Fruit fly (Drosophila melanogaster) whole organism, larva: ENCODE measurements around the gene Osi23.

Experiments
- noc ChIP-seq: fragments of 200-800 bp; sonication (Bioruptor generic); optimal IDR thresholded peaks from 3 replicates; lab custom pipeline; 2019; ENCODE audit warnings: missing biosample characterization, mild to moderate bottlenecking, missing genetic modification characterization, moderate library complexity

The Osi23 gene

DNA sequence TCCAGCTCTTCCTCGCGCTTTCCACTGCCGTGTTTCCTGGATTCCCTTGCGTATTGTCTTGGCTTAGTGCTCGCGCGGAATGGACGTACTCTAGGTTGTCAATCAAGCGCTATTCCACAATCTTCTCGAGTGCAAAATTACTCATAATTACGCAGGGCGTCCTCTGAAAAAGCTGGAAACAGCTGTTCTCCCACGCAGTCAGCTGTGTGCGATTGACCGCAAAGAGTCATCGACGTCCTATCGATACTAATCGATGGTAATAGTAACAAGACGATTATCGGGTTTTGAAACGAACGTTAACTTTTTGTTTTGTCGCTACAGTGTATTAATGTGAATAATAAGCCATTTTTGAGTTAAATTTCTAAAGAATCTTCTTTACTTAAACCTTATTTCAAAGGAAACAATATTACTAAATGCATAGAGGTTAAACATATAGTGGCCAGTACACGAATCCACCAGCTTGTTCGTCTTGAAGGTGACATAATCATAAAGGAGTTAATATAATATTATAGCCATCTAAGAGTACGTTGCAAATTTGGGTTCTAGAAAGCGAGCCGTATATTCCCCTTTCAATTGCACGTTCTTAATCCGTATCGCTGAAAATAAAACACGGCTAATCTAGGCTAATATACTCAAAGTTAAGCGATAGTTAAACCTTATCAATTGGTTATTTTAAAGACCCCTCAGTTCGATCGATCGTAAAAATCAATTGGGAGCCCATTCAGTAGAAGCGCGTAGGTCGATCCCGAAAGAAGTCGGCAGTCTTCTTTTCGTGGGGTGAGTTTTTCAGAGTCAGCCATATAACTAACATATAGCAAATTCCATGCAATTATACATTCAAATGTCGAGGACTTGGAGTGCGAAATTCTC, 14.5 kb upstream of the Osi23 start, which contains the start of the genes CG2224 and CDase:
Gene CG2224 (minus strand): TSS at position 235 of the 870 bp plus-strand sequence.
Gene CDase (plus strand): TSS at position 456 of the 870 bp plus-strand sequence.
- no peak for TF ChIP-seq noc (tag; lab: Kevin White, UChicago)

DNA sequence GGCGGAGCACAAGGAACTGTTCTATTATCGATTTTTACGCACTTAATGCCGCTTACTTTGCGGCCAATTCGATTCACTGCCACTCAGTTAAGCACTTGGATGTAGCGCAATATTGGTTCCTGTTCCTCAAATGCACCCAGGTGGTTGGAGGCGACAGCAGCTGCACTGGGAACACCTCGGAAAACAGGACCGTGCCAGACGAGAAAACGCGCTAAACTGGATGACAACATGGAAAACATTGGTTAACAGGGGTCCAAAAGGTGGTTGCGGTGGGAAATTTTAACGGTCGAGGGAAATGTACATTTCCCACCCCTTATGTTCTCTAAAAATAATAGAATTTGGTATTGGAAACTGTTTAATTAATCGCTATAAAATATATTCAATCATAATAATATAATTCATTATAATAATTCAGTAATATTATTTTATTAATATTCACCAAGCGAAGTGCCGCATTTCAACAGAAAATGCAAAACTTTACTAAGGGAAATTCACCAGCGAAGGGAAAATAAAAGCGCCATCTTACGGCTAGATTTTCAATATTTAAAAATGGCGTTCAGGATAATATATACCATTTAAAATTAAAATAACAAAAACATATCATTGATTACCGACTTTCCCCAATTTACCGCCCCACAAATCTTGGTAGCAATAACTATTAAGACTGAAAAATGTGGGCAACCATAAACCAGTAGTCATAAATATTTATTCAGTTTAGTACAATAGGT, 11.1 kb upstream of the Osi23 start, which contains the start of gene aralar1:
Gene aralar1 (minus strand): TSS at position 51 of the 728 bp plus-strand sequence.
- TF ChIP-seq noc (tag; lab: Kevin White, UChicago): no peak

DNA sequence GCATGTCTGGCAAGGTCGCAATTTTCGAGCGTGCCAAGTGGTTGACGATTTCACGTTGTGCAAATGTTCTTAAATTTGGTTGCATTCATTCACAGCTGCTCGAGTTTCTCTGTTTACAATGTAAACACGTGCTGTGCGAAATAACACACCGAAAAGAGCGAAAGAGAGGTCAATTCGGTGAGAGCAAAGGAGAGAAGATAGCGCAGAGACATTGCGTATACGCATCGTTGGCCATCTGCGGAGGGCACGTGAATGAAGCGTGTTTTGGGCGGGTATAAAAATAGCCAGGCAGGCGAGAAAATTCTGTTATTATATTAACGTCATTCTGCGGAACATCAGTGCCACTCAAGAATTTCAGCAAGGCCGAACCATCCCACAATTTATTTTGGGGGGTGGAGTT, 9.6 kb upstream of the Osi23 start:
- TF ChIP-seq noc (tag; lab: Kevin White, UChicago): no peak

DNA sequence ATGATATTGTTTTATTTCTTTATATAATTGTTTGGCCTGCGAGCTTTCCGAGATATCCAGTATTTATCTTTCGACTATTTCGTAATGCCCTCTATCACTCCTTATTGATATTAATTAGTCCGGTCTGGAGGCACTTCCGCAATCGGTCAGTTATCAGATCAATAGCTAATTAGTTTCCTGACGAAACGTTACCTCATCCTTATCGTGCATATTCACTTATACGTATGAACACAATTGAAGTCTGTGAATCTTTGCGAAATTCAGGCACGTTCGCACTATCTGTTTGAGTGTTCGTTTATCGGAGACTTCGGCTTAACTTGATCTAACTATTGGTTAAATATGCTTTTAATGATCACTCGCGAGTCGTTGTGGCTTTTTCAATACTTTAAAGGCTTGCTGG, 8.4 kb upstream of the Osi23 start:
- no peak for TF ChIP-seq noc (tag; lab: Kevin White, UChicago)

DNA sequence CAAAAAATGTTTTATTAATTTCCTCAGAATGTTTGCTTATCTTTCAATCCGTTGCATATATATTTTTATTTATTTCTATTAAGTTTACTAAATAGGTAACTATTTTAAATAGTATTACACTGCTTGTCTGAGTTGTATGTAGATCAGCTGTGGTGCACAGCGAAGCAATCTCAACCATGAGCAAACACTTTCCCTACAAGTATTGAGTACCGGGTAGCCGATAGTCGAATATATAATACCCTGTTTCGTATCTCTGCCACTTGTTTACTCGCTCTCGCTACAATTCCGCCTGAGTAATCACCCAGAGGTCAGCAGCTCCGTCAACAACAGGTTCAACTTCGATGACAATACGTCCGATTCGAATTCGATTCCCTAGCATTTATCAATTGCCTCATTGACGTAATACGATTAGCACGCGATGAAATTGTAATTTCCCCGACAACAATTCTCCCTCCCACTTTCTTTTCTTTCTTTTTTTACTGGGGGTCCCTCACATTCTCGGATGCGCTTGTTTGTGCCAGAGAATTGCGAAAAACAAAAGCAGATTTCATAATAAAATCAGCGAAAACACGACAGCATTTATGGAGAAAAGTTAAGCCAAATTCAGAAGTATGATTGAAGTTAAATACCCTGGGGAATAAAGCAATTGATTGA, 6.0 kb upstream of the Osi23 start:
- TF ChIP-seq noc (tag; lab: Kevin White, UChicago): no peak

DNA sequence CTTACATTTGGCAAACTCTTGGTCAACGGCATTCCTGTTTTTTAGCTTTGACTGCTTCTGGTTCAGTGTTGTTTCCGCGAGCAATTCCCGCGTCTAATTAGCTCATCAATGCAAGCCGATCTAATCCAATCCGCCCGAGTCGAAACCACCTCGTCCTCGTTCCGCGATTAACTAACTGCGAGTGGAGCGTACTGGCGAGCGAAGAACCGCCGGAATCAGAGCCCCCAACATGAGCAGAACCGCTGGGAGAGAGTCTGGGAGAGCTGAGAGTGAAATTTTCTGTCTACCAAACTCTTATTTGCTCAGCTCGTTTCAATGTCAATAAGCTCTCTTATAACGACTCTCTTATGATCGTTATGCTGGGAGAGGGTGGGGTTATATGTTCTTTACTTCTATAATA, 5.4 kb upstream of the Osi23 start:
- TF ChIP-seq noc (tag; lab: Kevin White, UChicago): peak; percentile 56

DNA sequence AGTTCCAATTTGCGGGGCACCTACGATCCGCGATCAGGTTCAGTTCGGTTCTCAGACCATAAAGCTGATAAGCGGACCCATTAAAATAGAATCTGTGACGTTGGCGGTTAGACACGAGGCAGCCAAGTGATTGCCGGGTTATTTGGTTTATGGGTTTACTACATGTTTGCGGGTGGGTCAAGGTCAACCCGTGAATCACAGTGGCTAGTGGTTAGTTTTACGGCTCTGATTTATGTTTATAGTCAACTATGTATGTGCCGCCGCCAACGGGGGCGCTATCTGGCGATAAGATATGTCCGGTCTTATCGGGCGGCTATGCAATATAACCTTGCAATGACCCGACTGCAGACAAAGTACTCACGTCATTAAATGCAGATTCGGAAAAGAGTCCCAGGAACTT, 4.6 kb upstream of the Osi23 start:
- peak; percentile 70 for TF ChIP-seq noc (tag; lab: Kevin White, UChicago)

DNA sequence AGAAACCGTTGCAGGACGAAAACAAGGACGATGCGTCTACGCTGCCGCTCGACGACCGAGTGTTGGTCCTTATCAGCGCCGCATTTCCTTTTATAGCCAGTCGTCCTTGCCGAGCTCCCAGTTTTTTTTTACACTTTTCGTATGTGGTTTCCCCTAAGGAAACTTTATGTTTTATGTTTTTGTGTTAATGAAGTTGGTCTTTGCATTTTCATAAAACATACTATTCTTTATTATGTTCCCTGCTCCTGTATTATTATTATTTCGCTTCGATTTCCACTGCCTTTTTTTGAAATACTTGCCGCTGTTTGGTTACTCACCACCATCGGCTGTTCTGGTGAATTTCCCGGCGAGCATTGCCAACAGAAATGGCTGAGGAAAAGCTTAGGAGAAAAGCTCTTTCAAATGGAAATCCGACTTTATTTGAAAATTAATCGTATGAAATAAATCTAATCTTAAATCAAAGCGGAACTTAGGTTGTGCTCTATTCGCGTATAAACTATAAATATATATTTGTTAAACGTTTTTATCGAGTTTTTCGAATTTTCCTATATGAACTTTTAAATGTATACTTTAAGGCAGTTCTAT, 1.2 kb downstream of the Osi23 start, which contains the start of gene CG15537:
Gene CG15537 (minus strand): TSS at position 51 of the 585 bp plus-strand sequence.
- TF ChIP-seq noc (tag; lab: Kevin White, UChicago): no peak

DNA sequence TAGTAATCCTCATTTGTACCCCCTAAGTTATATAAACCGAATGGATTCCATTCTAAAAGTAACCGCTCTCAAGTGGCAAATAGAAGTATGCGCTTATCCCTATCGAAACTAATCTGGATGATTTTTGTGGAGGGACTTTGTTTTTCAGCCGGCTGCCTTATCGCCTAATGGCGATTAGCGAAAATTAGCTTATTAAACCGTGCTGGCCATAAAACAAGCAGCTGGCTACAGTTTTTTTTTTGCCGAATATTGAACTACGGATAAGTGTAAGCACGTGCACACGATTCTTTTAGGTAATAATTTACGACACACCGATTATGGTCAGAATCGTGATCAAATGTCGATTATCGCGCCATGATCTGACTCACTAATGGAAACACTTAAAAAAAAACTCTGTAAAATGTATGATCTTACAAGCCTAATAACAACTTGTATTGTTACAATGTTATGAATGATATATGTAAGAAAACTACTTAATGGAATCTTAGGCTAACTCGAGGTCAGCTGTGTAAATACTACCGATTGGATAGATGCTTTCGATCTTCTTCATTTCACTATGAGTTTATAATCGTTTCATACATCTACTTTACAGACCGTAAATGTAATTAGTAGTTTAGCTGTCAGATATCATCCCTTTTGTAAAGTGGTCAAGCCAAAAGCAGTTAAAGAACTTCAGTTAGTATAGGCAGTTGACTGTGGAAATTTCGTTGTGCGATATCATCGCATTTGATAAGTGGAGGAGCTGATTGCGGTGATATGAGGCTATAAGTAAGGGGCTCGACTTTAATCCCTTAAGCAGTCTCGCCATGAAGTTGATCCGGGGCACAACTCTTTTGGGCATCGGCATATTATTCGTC, 13.4 kb downstream of the Osi23 start, which contains the start of gene CG15534:
Gene CG15534 (plus strand): TSS at position 807 of the 857 bp plus-strand sequence.
- no peak for TF ChIP-seq noc (tag; lab: Kevin White, UChicago)

DNA sequence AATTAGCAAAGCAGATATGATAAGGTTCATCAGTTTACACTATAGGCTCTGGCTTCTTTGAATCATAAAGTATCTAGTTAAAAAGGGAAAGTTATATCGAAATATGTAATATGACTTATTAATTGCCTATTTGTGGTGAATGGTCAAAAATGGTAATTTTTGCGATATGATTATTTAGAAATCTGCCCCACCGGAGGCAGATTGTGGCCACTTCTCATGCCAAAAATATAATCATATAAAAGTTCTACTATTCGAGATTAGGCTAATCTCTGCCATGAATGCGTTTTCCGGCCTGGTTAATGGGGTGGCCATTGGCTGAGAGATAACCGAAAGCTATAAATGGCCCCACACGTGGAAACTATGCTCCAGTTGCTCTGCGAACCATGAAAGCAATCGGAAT, 16.4 kb downstream of the Osi23 start, which contains the start of gene CG15533:
Gene CG15533 (plus strand): TSS at position 362 of the 400 bp plus-strand sequence.
- no peak for TF ChIP-seq noc (tag; lab: Kevin White, UChicago)

DNA sequence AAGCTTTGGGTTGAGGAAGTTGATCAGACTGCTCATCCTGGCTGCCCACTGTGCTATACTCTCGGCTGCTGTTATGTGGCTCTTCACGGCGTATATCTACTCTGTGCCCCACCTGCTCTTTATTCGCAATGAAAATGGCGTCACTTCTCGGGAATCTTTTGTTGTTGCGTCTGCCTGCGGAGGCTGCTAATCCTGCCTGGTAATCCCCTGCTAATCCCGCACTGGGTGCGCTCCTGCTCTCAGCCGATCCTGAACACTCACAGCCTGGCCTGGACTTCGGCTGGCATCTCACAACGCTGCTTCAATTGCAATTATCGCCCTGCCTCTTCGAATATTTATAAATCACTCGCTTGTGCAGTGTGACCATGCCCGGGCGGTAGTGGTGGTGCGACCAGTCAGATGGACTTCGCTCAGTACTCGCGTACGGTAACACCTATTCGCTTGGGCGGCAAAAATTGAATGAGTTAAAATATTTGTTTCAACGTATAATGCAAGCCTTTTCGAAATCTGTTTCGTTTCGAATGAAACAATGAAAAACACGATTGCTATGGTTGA, 17.0 kb downstream of the Osi23 start, which contains the start of gene CG2218:
Gene CG2218 (minus strand): TSS at position 472 of the 555 bp plus-strand sequence.
- peak; percentile 39 for TF ChIP-seq noc (tag; lab: Kevin White, UChicago)

DNA sequence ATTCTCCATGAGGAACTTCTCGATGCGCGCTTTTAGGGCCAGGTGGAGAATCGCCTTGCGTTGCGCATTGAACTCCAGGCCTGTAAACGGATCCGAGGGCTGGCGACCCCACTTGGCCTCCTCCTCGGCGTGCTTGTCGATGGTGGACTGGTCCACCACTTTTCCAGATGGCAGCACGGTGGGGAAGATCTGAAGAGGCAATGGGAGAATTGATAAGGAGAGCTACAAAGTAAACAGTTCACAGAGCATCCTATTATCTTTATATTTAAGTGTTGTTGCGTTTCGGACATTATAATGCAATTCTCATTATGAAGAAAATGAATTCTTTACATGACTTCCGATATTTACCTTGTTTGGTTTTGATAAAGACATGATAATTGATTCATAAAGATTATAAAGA, 18.2 kb downstream of the Osi23 start:
- TF ChIP-seq noc (tag; lab: Kevin White, UChicago): no peak

DNA sequence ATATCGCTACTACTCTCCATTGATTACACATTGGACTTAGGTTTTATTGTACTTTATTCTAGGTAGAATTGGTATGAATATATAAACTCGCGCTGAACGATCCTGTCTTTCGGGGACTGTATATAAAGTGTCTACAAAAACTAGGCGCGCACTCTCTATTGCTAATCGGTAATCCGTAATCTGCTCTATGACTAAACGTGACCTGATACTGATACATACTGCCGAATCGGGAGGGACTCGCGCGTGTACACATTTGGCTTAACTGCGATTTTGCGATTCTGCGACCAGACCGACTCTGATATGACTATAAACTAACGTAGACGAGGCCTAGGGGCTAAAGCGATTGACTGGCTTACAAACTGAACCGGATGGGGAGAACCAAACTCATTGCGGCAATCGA, 19.2 kb downstream of the Osi23 start:
- TF ChIP-seq noc (tag; lab: Kevin White, UChicago): no peak

DNA sequence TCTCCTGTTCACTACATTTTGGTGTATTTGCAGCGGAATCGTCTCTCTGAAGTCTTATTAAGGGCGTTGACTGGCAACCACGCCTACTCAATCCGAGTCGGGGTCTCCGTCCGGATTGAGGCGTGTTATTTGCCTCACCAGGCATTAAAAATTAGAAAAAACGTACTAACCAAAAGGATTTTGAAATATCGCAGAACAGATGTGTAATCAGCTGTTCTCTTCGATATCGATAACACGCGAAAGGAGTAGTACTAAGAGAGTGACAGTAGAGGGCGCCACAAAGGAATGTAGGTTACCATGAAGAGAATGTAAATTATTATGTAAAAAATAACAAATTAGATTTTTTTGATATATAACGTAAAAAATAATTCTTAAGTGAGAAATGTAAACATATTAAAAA, 19.9 kb downstream of the Osi23 start, which contains the start of gene CG15536:
Gene CG15536 (minus strand): TSS at position 170 of the 400 bp plus-strand sequence.
- TF ChIP-seq noc (tag; lab: Kevin White, UChicago): no peak
